Fruit fly (Drosophila melanogaster) whole organism, embryonic: ENCODE data around the gene CG7550.
A peak's percentile ranks its signal among the peaks of the same experiment; 100 is the strongest.

Experiments
- Atf-2 ChIP-seq: fragments of 200-800 bp; sonication (Bioruptor generic); optimal IDR thresholded peaks from 2 replicates; lab custom pipeline; 2016; ENCODE audit warnings: missing biosample characterization, missing genetic modification characterization
- CG11723 ChIP-seq: fragments of 200-800 bp; sonication (Bioruptor generic); optimal IDR thresholded peaks from 2 replicates; lab custom pipeline; 2017; ENCODE audit warnings: missing biosample characterization, mild to moderate bottlenecking, missing genetic modification characterization
- CG12659 ChIP-seq: fragments of 200-800 bp; sonication (Bioruptor generic); optimal IDR thresholded peaks from 3 replicates; lab custom pipeline; 2017; ENCODE audit warnings: mild to moderate bottlenecking, missing biosample characterization, missing genetic modification reagents, missing genetic modification characterization
- CG13894 ChIP-seq: fragments of 200-800 bp; sonication (Bioruptor generic); optimal IDR thresholded peaks from 3 replicates; lab custom pipeline; 2018; ENCODE audit warnings: missing biosample characterization, mild to moderate bottlenecking, missing genetic modification characterization, moderate library complexity
- CG15514 ChIP-seq: fragments of 200-800 bp; sonication (Bioruptor generic); optimal IDR thresholded peaks from 3 replicates; lab custom pipeline; 2017; ENCODE audit warnings: missing biosample characterization, missing genetic modification characterization, mild to moderate bottlenecking, moderate library complexity, missing genetic modification reagents
- CG17385 ChIP-seq: fragments of 200-800 bp; sonication (Bioruptor generic); optimal IDR thresholded peaks from 3 replicates; lab custom pipeline; 2018; ENCODE audit warnings: missing biosample characterization, mild to moderate bottlenecking, missing genetic modification characterization
- CG2199 ChIP-seq: fragments of 200-800 bp; sonication (Bioruptor generic); IDR thresholded peaks from 3 replicates; pipeline ENCODE4 v1.3.6; 2022; ENCODE audit warnings: missing biosample characterization, missing genetic modification characterization
- CG2202 ChIP-seq: fragments of 200-800 bp; sonication (Bioruptor generic); optimal IDR thresholded peaks from 2 replicates; lab custom pipeline; 2018; ENCODE audit warnings: missing biosample characterization, mild to moderate bottlenecking, missing genetic modification characterization
- CG32532 ChIP-seq: fragments of 200-800 bp; sonication (Bioruptor generic); IDR thresholded peaks from 2 replicates; pipeline ENCODE4 v1.3.6; 2022; ENCODE audit warnings: missing biosample characterization, missing genetic modification characterization
- CG4282 ChIP-seq: fragments of 200-800 bp; sonication (Bioruptor generic); optimal IDR thresholded peaks from 2 replicates; lab custom pipeline; 2016; ENCODE audit warnings: missing biosample characterization, missing genetic modification characterization
- CG4617 ChIP-seq: fragments of 200-800 bp; sonication (Bioruptor generic); optimal IDR thresholded peaks from 3 replicates; lab custom pipeline; 2016; ENCODE audit warnings: missing biosample characterization, missing genetic modification characterization, borderline replicate concordance
- CG4854 ChIP-seq: fragments of 200-800 bp; sonication (Bioruptor generic); optimal IDR thresholded peaks from 2 replicates; lab custom pipeline; 2016; ENCODE audit warnings: missing biosample characterization, missing genetic modification characterization, inconsistent platforms
- CG6254 ChIP-seq: fragments of 200-800 bp; sonication (Bioruptor generic); optimal IDR thresholded peaks from 3 replicates; lab custom pipeline; 2017; ENCODE audit warnings: mild to moderate bottlenecking, missing biosample characterization, missing genetic modification reagents, missing genetic modification characterization
- CG6813 ChIP-seq: fragments of 200-800 bp; sonication (Bioruptor generic); optimal IDR thresholded peaks from 2 replicates; lab custom pipeline; 2017; ENCODE audit warnings: missing biosample characterization, missing genetic modification characterization, mild to moderate bottlenecking, moderate library complexity, missing genetic modification reagents
- CG8924 ChIP-seq: fragments of 200-800 bp; optimal IDR thresholded peaks from 3 replicates; lab custom pipeline; 2019; ENCODE audit warnings: missing biosample characterization, mild to moderate bottlenecking, missing genetic modification characterization, moderate library complexity
- CG8944 ChIP-seq: fragments of 200-800 bp; sonication (Bioruptor generic); optimal IDR thresholded peaks from 3 replicates; lab custom pipeline; 2016; ENCODE audit warnings: missing biosample characterization, missing genetic modification characterization
- CTCF ChIP-seq: fragments of 200-800 bp; sonication (Bioruptor generic); optimal IDR thresholded peaks from 2 replicates; lab custom pipeline; 2017; ENCODE audit warnings: missing biosample characterization, mild to moderate bottlenecking, missing genetic modification characterization, moderate library complexity
- Camta ChIP-seq: fragments of 200-800 bp; sonication (Bioruptor generic); optimal IDR thresholded peaks from 2 replicates; lab custom pipeline; 2016; ENCODE audit warnings: missing biosample characterization, missing genetic modification characterization
- D ChIP-seq, 2 experiments: fragments of 200-800 bp in 1 of 2; fragments of >200 bp in 1 of 2; sonication (Bioruptor generic) in 1 of 2; optimal IDR thresholded peaks; 2 replicates in 1 of 2; 3 replicates in 1 of 2; lab custom pipeline; 2017; ENCODE audit warnings: mild to moderate bottlenecking in 1 of 2, missing biosample characterization in 1 of 2, missing genetic modification characterization in 1 of 2, missing genetic modification reagents in 1 of 2
- Dp ChIP-seq: fragments of 200-800 bp; sonication (Bioruptor generic); optimal IDR thresholded peaks from 2 replicates; lab custom pipeline; 2018; ENCODE audit warnings: missing biosample characterization, mild to moderate bottlenecking, missing genetic modification characterization, moderate library complexity
- Drgx ChIP-seq: fragments of 200-800 bp; sonication (Bioruptor generic); IDR thresholded peaks from 2 replicates; pipeline ENCODE4 v1.3.6; 2022; ENCODE audit warnings: missing biosample characterization, missing genetic modification characterization
- E2f2 ChIP-seq: fragments of 200-800 bp; sonication (Bioruptor generic); IDR thresholded peaks from 2 replicates; pipeline ENCODE4 v1.3.6; 2022; ENCODE audit warnings: missing biosample characterization, missing genetic modification characterization
- Hr51 ChIP-seq, 2 experiments: fragments of 200-800 bp; sonication (Bioruptor generic); optimal IDR thresholded peaks; 2 replicates in 1 of 2; 3 replicates in 1 of 2; lab custom pipeline; 2016 to 2018; ENCODE audit warnings: missing biosample characterization in 2 of 2, missing genetic modification characterization in 2 of 2, mild to moderate bottlenecking in 1 of 2, moderate library complexity in 1 of 2
- Mad ChIP-seq: fragments of 200-800 bp; sonication (Bioruptor generic); optimal IDR thresholded peaks from 2 replicates; lab custom pipeline; 2016; ENCODE audit warnings: missing biosample characterization, missing genetic modification characterization
- Max ChIP-seq: fragments of 200-800 bp; sonication (Bioruptor generic); optimal IDR thresholded peaks from 2 replicates; lab custom pipeline; 2016; ENCODE audit warnings: missing biosample characterization, mild to moderate bottlenecking, missing genetic modification characterization
- Meics ChIP-seq: fragments of 200-800 bp; sonication (Bioruptor generic); optimal IDR thresholded peaks from 2 replicates; lab custom pipeline; 2017; ENCODE audit warnings: missing biosample characterization, mild to moderate bottlenecking, missing genetic modification characterization
- Myb ChIP-seq: fragments of 200-800 bp; sonication (Bioruptor generic); optimal IDR thresholded peaks from 2 replicates; lab custom pipeline; 2016; ENCODE audit warnings: missing biosample characterization, missing genetic modification characterization
- Tbp ChIP-seq: fragments of >200 bp; optimal IDR thresholded peaks from 2 replicates; lab custom pipeline; 2018; ENCODE audit warnings: missing biosample characterization, missing genetic modification characterization
- br ChIP-seq: fragments of >200 bp; optimal IDR thresholded peaks from 2 replicates; lab custom pipeline; 2017
- dan ChIP-seq: fragments of 200-800 bp; sonication (Bioruptor generic); IDR thresholded peaks from 2 replicates; pipeline ENCODE4 v1.3.6; 2022; ENCODE audit warnings: missing biosample characterization, missing genetic modification characterization
- danr ChIP-seq: fragments of 200-800 bp; sonication (Bioruptor generic); IDR thresholded peaks from 2 replicates; pipeline ENCODE4 v1.3.6; 2022; ENCODE audit warnings: missing biosample characterization, missing genetic modification characterization
- dmrt11E ChIP-seq: fragments of 200-800 bp; sonication (Bioruptor generic); optimal IDR thresholded peaks from 3 replicates; lab custom pipeline; 2018; ENCODE audit warnings: missing biosample characterization, mild to moderate bottlenecking, missing genetic modification characterization, moderate library complexity
- ems ChIP-seq: fragments of 200-800 bp; sonication (Bioruptor generic); optimal IDR thresholded peaks from 3 replicates; lab custom pipeline; 2016; ENCODE audit warnings: missing biosample characterization, missing genetic modification characterization
- en ChIP-seq: fragments of 200-800 bp; sonication (Bioruptor generic); optimal IDR thresholded peaks from 2 replicates; lab custom pipeline; 2016; ENCODE audit warnings: missing biosample characterization, missing genetic modification characterization
- gce ChIP-seq: fragments of 200-800 bp; sonication (Bioruptor generic); IDR thresholded peaks from 3 replicates; pipeline ENCODE4 v1.3.6; 2022; ENCODE audit warnings: missing biosample characterization, missing genetic modification characterization
- gro ChIP-seq: fragments of 200-800 bp; sonication (Bioruptor generic); optimal IDR thresholded peaks from 2 replicates; lab custom pipeline; 2016; ENCODE audit warnings: missing biosample characterization, missing genetic modification characterization
- gsb ChIP-seq: fragments of 200-800 bp; sonication (Bioruptor generic); IDR thresholded peaks from 2 replicates; pipeline ENCODE4 v1.3.6; 2022; ENCODE audit warnings: missing biosample characterization, missing genetic modification characterization
- ham ChIP-seq: fragments of 200-800 bp; sonication (Bioruptor generic); IDR thresholded peaks from 2 replicates; pipeline ENCODE4 v1.3.6; 2022; ENCODE audit warnings: missing biosample characterization, missing genetic modification characterization
- hbn ChIP-seq: fragments of 200-800 bp; sonication (Bioruptor generic); IDR thresholded peaks from 2 replicates; pipeline ENCODE4 v1.3.6; 2022; ENCODE audit warnings: missing biosample characterization, missing genetic modification characterization; ENCODE audit not compliant: partially characterized antibody
- ind ChIP-seq: fragments of 200-800 bp; sonication (Bioruptor generic); optimal IDR thresholded peaks from 3 replicates; lab custom pipeline; 2016; ENCODE audit warnings: missing biosample characterization, missing genetic modification characterization
- lbe ChIP-seq: fragments of 200-800 bp; sonication (Bioruptor generic); optimal IDR thresholded peaks from 2 replicates; lab custom pipeline; 2016; ENCODE audit warnings: missing biosample characterization, mild to moderate bottlenecking, missing genetic modification characterization
- lov ChIP-seq, 2 experiments: fragments of 200-800 bp in 1 of 2; fragments of >200 bp in 1 of 2; sonication (Bioruptor generic) in 1 of 2; IDR thresholded peaks in 1 of 2; optimal IDR thresholded peaks in 1 of 2; 2 replicates in 1 of 2; 3 replicates in 1 of 2; pipeline versions ENCODE4 v1.3.6 to Lab custom; 2017 to 2022; ENCODE audit warnings: missing biosample characterization in 1 of 2, missing genetic modification characterization in 1 of 2
- odd ChIP-seq: fragments of 200-800 bp; sonication (Bioruptor generic); optimal IDR thresholded peaks from 2 replicates; lab custom pipeline; 2017; ENCODE audit warnings: missing biosample characterization, mild to moderate bottlenecking, missing genetic modification characterization
- pum ChIP-seq: fragments of 200-800 bp; sonication (Bioruptor generic); optimal IDR thresholded peaks from 2 replicates; lab custom pipeline; 2016; ENCODE audit warnings: missing biosample characterization, missing genetic modification characterization
- row ChIP-seq: fragments of 200-800 bp; sonication (Bioruptor generic); IDR thresholded peaks from 3 replicates; pipeline ENCODE4 v1.3.6; 2022; ENCODE audit warnings: missing biosample characterization, missing genetic modification characterization
- sob ChIP-seq: fragments of 200-800 bp; sonication (Bioruptor generic); IDR thresholded peaks from 2 replicates; pipeline ENCODE4 v1.3.6; 2022; ENCODE audit warnings: missing biosample characterization, missing genetic modification characterization
- stwl ChIP-seq: fragments of 200-800 bp; sonication (Bioruptor generic); optimal IDR thresholded peaks from 3 replicates; lab custom pipeline; 2018; ENCODE audit warnings: missing biosample characterization, mild to moderate bottlenecking, missing genetic modification characterization, moderate library complexity
- tap ChIP-seq: fragments of 200-800 bp; optimal IDR thresholded peaks from 3 replicates; lab custom pipeline; 2019; ENCODE audit warnings: missing biosample characterization, mild to moderate bottlenecking, missing genetic modification characterization, moderate library complexity
- tio ChIP-seq: fragments of 200-800 bp; sonication (Bioruptor generic); optimal IDR thresholded peaks from 2 replicates; lab custom pipeline; 2017; ENCODE audit warnings: missing biosample characterization, missing genetic modification characterization, inconsistent platforms
- tup ChIP-seq: fragments of 200-800 bp; sonication (Bioruptor generic); optimal IDR thresholded peaks from 2 replicates; lab custom pipeline; 2016; ENCODE audit warnings: missing biosample characterization, mild to moderate bottlenecking, missing genetic modification characterization, moderate library complexity
- zfh1 ChIP-seq: fragments of 200-800 bp; sonication (Bioruptor generic); IDR thresholded peaks from 3 replicates; pipeline ENCODE4 v1.3.6; 2022; ENCODE audit warnings: missing biosample characterization, missing genetic modification characterization

The CG7550 gene

DNA sequence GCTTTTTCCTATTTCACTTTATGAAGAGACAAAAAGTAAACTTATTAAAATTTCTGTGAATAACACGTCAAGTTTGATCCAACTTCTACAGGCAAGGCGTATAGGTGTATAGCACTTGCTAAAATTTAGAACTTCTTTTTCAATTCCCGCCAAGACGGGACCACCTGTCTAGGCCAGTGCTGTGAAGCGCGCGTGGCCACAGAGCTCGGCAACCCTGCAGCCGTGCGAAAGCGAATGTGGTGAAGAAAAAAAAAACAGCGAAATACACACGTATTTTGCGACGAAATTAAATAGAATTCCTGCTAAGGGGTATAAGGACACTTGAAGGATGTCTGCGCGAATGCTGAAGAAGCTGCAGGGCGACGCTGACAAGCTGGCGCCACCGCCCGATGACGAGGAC is 14.2 kb downstream of the CG7550 start, which contains the start of gene Nulp1 (continued):
- TF ChIP-seq Mad (GFP tag; lab: Kevin White, UChicago) (no peak), CG11723 (GFP tag; lab: Kevin White, UChicago) (no peak), stwl (tag; lab: Kevin White, UChicago) (peak; percentile 77), Atf-2 (GFP tag; lab: Kevin White, UChicago) (no peak), hbn (GFP tag; lab: Robert Waterston, UW) (no peak), tap (no peak), Dp (GFP tag; lab: Kevin White, UChicago) (peak; percentile 89), lov (optimal IDR thresholded peaks at IDR 0.05; lab: Kevin White, UChicago) (no peak), lov (GFP tag; IDR thresholded peaks at IDR 0.05; lab: Robert Waterston, UW) (no peak), CG13894 (tag; lab: Kevin White, UChicago) (no peak), Drgx (GFP tag; lab: Robert Waterston, UW) (no peak), tup (GFP tag; lab: Kevin White, UChicago) (no peak), odd (GFP tag; lab: Kevin White, UChicago) (no peak), CG8944 (GFP tag; lab: Kevin White, UChicago) (peak; percentile 17), CG2199 (no peak), ind (GFP tag; lab: Kevin White, UChicago) (peak; percentile 21), lbe (GFP tag; lab: Kevin White, UChicago) (no peak), Max (peak; percentile 37), pum (no peak), gro (peak; percentile 60), danr (no peak), gce (GFP tag; lab: Robert Waterston, UW) (no peak), Myb (GFP tag; lab: Kevin White, UChicago) (peak; percentile 37), gsb (0 out of 2 replicates have a peak, but pooled peaks have one; percentile 18), Camta (no peak), Meics (peak; percentile 10), sob (GFP tag; lab: Robert Waterston, UW) (peak; percentile 41), dmrt11E (tag; lab: Kevin White, UChicago) (no peak), zfh1 (GFP tag; lab: Robert Waterston, UW) (0 out of 3 replicates have a peak, but pooled peaks have one; percentile 20), CG4854 (GFP tag; lab: Kevin White, UChicago) (no peak), CG6813 (GFP tag; lab: Kevin White, UChicago) (no peak), D (optimal IDR thresholded peaks at IDR 0.05; lab: Kevin White, UChicago) (no peak), D (GFP tag; optimal IDR thresholded peaks at IDR 0.05; lab: Kevin White, UChicago) (no peak), CG6254 (GFP tag; lab: Kevin White, UChicago) (no peak), CG2202 (no peak), CG4282 (GFP tag; lab: Kevin White, UChicago) (no peak), dan (GFP tag; lab: Robert Waterston, UW) (no peak), CG4617 (GFP tag; lab: Kevin White, UChicago) (peak; percentile 91), row (GFP tag; lab: Robert Waterston, UW) (peak; percentile 43; the same call in 1 of the 3 replicates), CG17385 (no peak), Tbp (no peak), CG12659 (GFP tag; lab: Kevin White, UChicago) (peak; percentile 50), Hr51 (GFP tag; optimal IDR thresholded peaks at IDR 0.05; lab: Kevin White, UChicago) (peak in 1 of 2 experiments; percentile 15), tio (GFP tag; lab: Kevin White, UChicago) (no peak), CTCF (GFP tag; lab: Kevin White, UChicago) (no peak), en (GFP tag; lab: Kevin White, UChicago) (no peak), ems (GFP tag; lab: Kevin White, UChicago) (no peak), br (lab: Kevin White, UChicago) (no peak), ham (GFP tag; lab: Robert Waterston, UW) (no peak), CG15514 (GFP tag; lab: Kevin White, UChicago) (peak; percentile 60), E2f2 (GFP tag; lab: Robert Waterston, UW) (peak; percentile 94), CG32532 (GFP tag; lab: Robert Waterston, UW) (no peak), CG8924 (no peak)
